Worm (Caenorhabditis elegans) whole organism, L1 larva: Measurements from ENCODE around the gene H39E23.3.

Source experiments
- ama-1 ChIP-seq: fragments of 150-350 bp; optimal IDR thresholded peaks from 2 replicates; lab custom pipeline; 2014
- blmp-1 ChIP-seq: fragments of 150-350 bp; optimal IDR thresholded peaks from 2 replicates; lab custom pipeline; 2014; ENCODE audit warnings: missing biosample characterization, missing genetic modification characterization
- fos-1 ChIP-seq: fragments of 150-350 bp; optimal IDR thresholded peaks from 2 replicates; lab custom pipeline; 2014; ENCODE audit warnings: missing biosample characterization, missing genetic modification characterization
- lin-13 ChIP-seq: fragments of 150-350 bp; optimal IDR thresholded peaks from 2 replicates; lab custom pipeline; 2014; ENCODE audit warnings: missing biosample characterization, missing genetic modification reagents, missing genetic modification characterization
- lsy-2 ChIP-seq, 2 experiments: fragments of 150-350 bp; optimal IDR thresholded peaks; 2 replicates each; lab custom pipeline; 2014; ENCODE audit warnings: missing biosample characterization in 2 of 2, missing genetic modification characterization in 2 of 2
- mdl-1 ChIP-seq, 2 experiments: fragments of 150-350 bp; optimal IDR thresholded peaks; 2 replicates each; lab custom pipeline; 2014 to 2017; ENCODE audit warnings: missing biosample characterization in 2 of 2, missing genetic modification characterization in 2 of 2, inconsistent platforms in 1 of 2
- nhr-19 ChIP-seq: fragments of 200-800 bp; sonication (Bioruptor generic); conservative IDR thresholded peaks from 2 replicates; pipeline ENCODE4 v1.3.6; 2022; ENCODE audit warnings: missing genetic modification characterization, missing compliant biosample characterization
- nhr-28 ChIP-seq: fragments of 150-350 bp; optimal IDR thresholded peaks from 2 replicates; lab custom pipeline; 2014; ENCODE audit warnings: missing biosample characterization, missing genetic modification characterization
- nhr-76 ChIP-seq: sonication (generic microtip); optimal IDR thresholded peaks from 2 replicates; lab custom pipeline; 2017; ENCODE audit warnings: missing biosample characterization, missing genetic modification characterization
- tlp-1 ChIP-seq: fragments of 150-350 bp; optimal IDR thresholded peaks from 2 replicates; lab custom pipeline; 2014; ENCODE audit warnings: missing biosample characterization, missing genetic modification characterization
- unc-62 ChIP-seq: fragments of 150-350 bp; optimal IDR thresholded peaks from 2 replicates; lab custom pipeline; 2014; ENCODE audit warnings: missing biosample characterization, missing genetic modification reagents, missing genetic modification characterization
- ztf-11 ChIP-seq, 2 experiments: sonication (generic microtip); optimal IDR thresholded peaks; 2 replicates each; lab custom pipeline; 2016 to 2017; ENCODE audit warnings: missing genetic modification characterization in 2 of 2, missing biosample characterization in 1 of 2, missing compliant biosample characterization in 1 of 2

ce11 chrV:14145267-14145666 lies 37.7 kb downstream of the H39E23.3 start, which contains the start of gene par-1:
- no peak for TF ChIP-seq blmp-1 (tag; lab: Kevin White, UChicago)
- no peak for TF ChIP-seq unc-62 (GFP tag; lab: Kevin White, UChicago)
- no peak for TF ChIP-seq ztf-11 (tag; optimal IDR thresholded peaks at IDR 0.05; lab: Kevin White, UChicago)
- no peak for TF ChIP-seq tlp-1 (tag; lab: Kevin White, UChicago)
- no peak for TF ChIP-seq ama-1 (lab: Kevin White, UChicago)
- TF ChIP-seq fos-1: no peak
- no peak for TF ChIP-seq lsy-2 (tag; optimal IDR thresholded peaks at IDR 0.05; lab: Kevin White, UChicago)
- no peak for TF ChIP-seq nhr-19 (GFP tag; lab: Robert Waterston, UW)
- no peak for TF ChIP-seq mdl-1 (tag; optimal IDR thresholded peaks at IDR 0.05; lab: Kevin White, UChicago)
- TF ChIP-seq nhr-28 (tag; lab: Kevin White, UChicago): no peak
- no peak for TF ChIP-seq nhr-76 (tag; lab: Kevin White, UChicago)
- TF ChIP-seq lin-13 (GFP tag; lab: Kevin White, UChicago): no peak
